Worm (Caenorhabditis elegans) whole organism, L1 larva: ENCODE measurements around the gene R05D8.7.
A peak's percentile ranks its signal among the peaks of the same experiment; 100 is the strongest.

ENCODE experiments used
- C16A3.4 ChIP-seq: fragments of 150-350 bp; optimal IDR thresholded peaks from 2 replicates; lab custom pipeline; 2014; ENCODE audit warnings: missing biosample characterization, missing genetic modification characterization
- C34B4.2 ChIP-seq: sonication (generic microtip); optimal IDR thresholded peaks from 2 replicates; lab custom pipeline; 2017; ENCODE audit warnings: mild to moderate bottlenecking, missing genetic modification characterization, missing compliant biosample characterization
- F16B12.6 ChIP-seq: fragments of 150-350 bp; optimal IDR thresholded peaks from 2 replicates; lab custom pipeline; 2014; ENCODE audit warnings: missing biosample characterization, missing genetic modification characterization
- alr-1 ChIP-seq: fragments of 200-800 bp; sonication (Bioruptor generic); optimal IDR thresholded peaks from 2 replicates; lab custom pipeline; 2018; ENCODE audit warnings: borderline replicate concordance, mild to moderate bottlenecking, missing genetic modification characterization, missing compliant biosample characterization
- ama-1 ChIP-seq: fragments of 150-350 bp; optimal IDR thresholded peaks from 2 replicates; lab custom pipeline; 2014
- blmp-1 ChIP-seq: fragments of 150-350 bp; optimal IDR thresholded peaks from 2 replicates; lab custom pipeline; 2014; ENCODE audit warnings: missing biosample characterization, missing genetic modification characterization
- ceh-82 ChIP-seq, 3 experiments: fragments of 150-350 bp in 1 of 3; sonication (generic microtip) in 2 of 3; optimal IDR thresholded peaks; 2 replicates each; lab custom pipeline; 2014 to 2017; ENCODE audit warnings: missing biosample characterization in 3 of 3, missing genetic modification characterization in 3 of 3
- efl-1 ChIP-seq, 4 experiments: fragments of 150-350 bp; optimal IDR thresholded peaks in 3 of 4; peaks in 1 of 4; 1 replicate in 1 of 4; 2 replicates in 3 of 4; lab custom pipeline; 2014; ENCODE audit warnings: missing biosample characterization in 2 of 4, missing genetic modification characterization in 2 of 4, missing genetic modification reagents in 2 of 4
- efl-3 ChIP-seq: fragments of 200-800 bp; sonication (Bioruptor generic); optimal IDR thresholded peaks from 2 replicates; lab custom pipeline; 2018; ENCODE audit warnings: mild to moderate bottlenecking, missing genetic modification characterization, missing compliant biosample characterization
- hlh-17 ChIP-seq: fragments of 200-800 bp; sonication (Bioruptor generic); optimal IDR thresholded peaks from 2 replicates; lab custom pipeline; 2018; ENCODE audit warnings: missing genetic modification characterization, mild to moderate bottlenecking, missing compliant biosample characterization, moderate library complexity, borderline replicate concordance
- irx-1 ChIP-seq: sonication (generic microtip); optimal IDR thresholded peaks from 2 replicates; lab custom pipeline; 2016; ENCODE audit warnings: missing genetic modification characterization, missing compliant biosample characterization
- isw-1 ChIP-seq: fragments of 200-800 bp; sonication (Bioruptor generic); IDR thresholded peaks from 2 replicates; pipeline ENCODE4 v1.3.6; 2022; ENCODE audit warnings: missing genetic modification characterization, missing compliant biosample characterization
- jun-1 ChIP-seq: fragments of 150-350 bp; optimal IDR thresholded peaks from 2 replicates; lab custom pipeline; 2014; ENCODE audit warnings: missing biosample characterization, missing genetic modification reagents, missing genetic modification characterization
- lin-13 ChIP-seq: fragments of 150-350 bp; optimal IDR thresholded peaks from 2 replicates; lab custom pipeline; 2014; ENCODE audit warnings: missing biosample characterization, missing genetic modification reagents, missing genetic modification characterization
- lin-15B ChIP-seq: fragments of 150-350 bp; sonication (generic microtip); optimal IDR thresholded peaks from 3 replicates; lab custom pipeline; 2014; ENCODE audit warnings: missing biosample characterization, missing genetic modification characterization
- lin-35 ChIP-seq, 2 experiments: fragments of 150-350 bp; optimal IDR thresholded peaks; 2 replicates each; lab custom pipeline; 2014; ENCODE audit warnings: missing biosample characterization in 2 of 2, missing genetic modification characterization in 2 of 2, missing genetic modification reagents in 2 of 2
- lin-39 ChIP-seq: fragments of 150-350 bp; optimal IDR thresholded peaks from 2 replicates; lab custom pipeline; 2014; ENCODE audit warnings: missing biosample characterization, missing genetic modification reagents, missing genetic modification characterization
- lsy-2 ChIP-seq, 2 experiments: fragments of 150-350 bp; optimal IDR thresholded peaks; 2 replicates each; lab custom pipeline; 2014; ENCODE audit warnings: missing biosample characterization in 2 of 2, missing genetic modification characterization in 2 of 2
- mef-2 ChIP-seq: fragments of 150-350 bp; optimal IDR thresholded peaks from 2 replicates; lab custom pipeline; 2014; ENCODE audit warnings: missing biosample characterization, missing genetic modification characterization
- nhr-11 ChIP-seq: fragments of 150-350 bp; optimal IDR thresholded peaks from 2 replicates; lab custom pipeline; 2014; ENCODE audit warnings: missing biosample characterization, missing genetic modification characterization
- nhr-47 ChIP-seq: sonication (generic microtip); optimal IDR thresholded peaks from 2 replicates; lab custom pipeline; 2016; ENCODE audit warnings: mild to moderate bottlenecking, missing genetic modification characterization, moderate library complexity, missing compliant biosample characterization
- pag-3 ChIP-seq: sonication (generic microtip); optimal IDR thresholded peaks from 2 replicates; lab custom pipeline; 2017; ENCODE audit warnings: missing genetic modification characterization, mild to moderate bottlenecking, missing compliant biosample characterization, antibody characterized with exemption, borderline replicate concordance; ENCODE audit not compliant: insufficient read depth
- skn-1 ChIP-seq: fragments of 150-350 bp; optimal IDR thresholded peaks from 2 replicates; lab custom pipeline; 2014; ENCODE audit warnings: missing biosample characterization, missing genetic modification characterization
- snpc-4 ChIP-seq: fragments of 150-350 bp; optimal IDR thresholded peaks from 2 replicates; lab custom pipeline; 2014; ENCODE audit warnings: missing biosample characterization, missing genetic modification characterization
- sptf-1 ChIP-seq: fragments of 150-350 bp; optimal IDR thresholded peaks from 2 replicates; lab custom pipeline; 2014; ENCODE audit warnings: missing biosample characterization, missing genetic modification characterization
- sup-37 ChIP-seq: fragments of 200-800 bp; sonication (Bioruptor generic); optimal IDR thresholded peaks from 2 replicates; lab custom pipeline; 2018; ENCODE audit warnings: mild to moderate bottlenecking, missing genetic modification characterization, missing compliant biosample characterization
- unc-86 ChIP-seq: sonication (generic microtip); optimal IDR thresholded peaks from 2 replicates; lab custom pipeline; 2016; ENCODE audit warnings: missing genetic modification characterization, missing compliant biosample characterization
- zip-4 ChIP-seq: fragments of 200-800 bp; sonication (Bioruptor generic); optimal IDR thresholded peaks from 2 replicates; lab custom pipeline; 2018; ENCODE audit warnings: mild to moderate bottlenecking, missing genetic modification characterization, moderate library complexity, missing compliant biosample characterization
- ztf-11 ChIP-seq, 2 experiments: sonication (generic microtip); optimal IDR thresholded peaks; 2 replicates each; lab custom pipeline; 2016 to 2017; ENCODE audit warnings: missing genetic modification characterization in 2 of 2, missing biosample characterization in 1 of 2, missing compliant biosample characterization in 1 of 2

R05D8.7 gene

DNA sequence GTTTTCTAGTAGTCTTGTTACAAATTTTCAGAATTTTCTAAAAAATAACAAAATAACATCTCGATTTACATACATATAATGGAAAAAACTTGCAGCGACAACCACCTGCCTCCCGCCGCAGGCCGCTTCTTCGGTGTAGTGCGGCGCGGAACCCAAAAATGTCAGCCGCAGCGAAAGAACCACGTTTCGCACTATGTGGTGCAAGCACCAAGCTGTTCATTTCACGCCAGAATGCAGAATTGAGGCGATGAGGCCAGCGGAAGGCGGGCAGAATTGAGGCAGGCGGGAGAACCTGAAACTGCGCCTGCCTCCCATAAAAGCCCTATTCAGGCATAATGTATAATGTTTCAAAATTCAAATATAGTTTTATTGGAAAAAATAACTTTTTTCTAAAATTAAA, 1.5 kb downstream of the R05D8.7 start:
- no peak for TF ChIP-seq pag-3 (tag; lab: Kevin White, UChicago)
- TF ChIP-seq sup-37, result no peak
- TF ChIP-seq zip-4 (GFP tag; lab: Kevin White, UChicago), result no peak
- TF ChIP-seq ceh-82 (tag; optimal IDR thresholded peaks at IDR 0.05; lab: Kevin White, UChicago), result no peak
- no peak for TF ChIP-seq lsy-2 (tag; optimal IDR thresholded peaks at IDR 0.05; lab: Kevin White, UChicago)

DNA sequence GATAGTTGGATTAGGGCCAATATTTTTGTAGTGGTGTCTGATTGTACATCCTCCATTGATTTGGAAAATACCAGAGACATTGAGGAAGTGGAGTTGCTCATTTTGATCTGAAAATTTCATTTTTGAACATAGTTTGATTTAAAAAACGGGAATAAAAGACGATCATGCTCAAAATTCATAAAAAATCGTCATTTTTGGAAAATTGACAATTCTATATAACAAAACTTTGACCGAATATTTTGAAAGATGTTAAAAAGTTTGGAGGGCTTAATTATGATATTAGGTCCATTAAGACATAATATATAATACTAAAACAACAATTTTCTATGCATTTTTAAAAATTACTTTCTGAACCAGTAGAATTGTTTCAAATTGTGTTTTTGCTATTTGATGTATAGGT, 3.6 kb downstream of the R05D8.7 start, which contains the start of gene srg-58:
Gene srg-58, minus strand, starts transcription at position 101 of the 400 bp plus-strand sequence.
- TF ChIP-seq unc-86 (tag; lab: Kevin White, UChicago), result no peak
- TF ChIP-seq skn-1 (tag; lab: Kevin White, UChicago), result no peak
- no peak for TF ChIP-seq F16B12.6
- TF ChIP-seq efl-3 (GFP tag; lab: Kevin White, UChicago), result no peak
- no peak for TF ChIP-seq blmp-1 (tag; lab: Kevin White, UChicago)
- no peak for TF ChIP-seq mef-2
- TF ChIP-seq jun-1 (tag; lab: Kevin White, UChicago), result no peak
- no peak for TF ChIP-seq ama-1 (lab: Kevin White, UChicago)
- no peak for TF ChIP-seq ztf-11 (tag; optimal IDR thresholded peaks at IDR 0.05; lab: Kevin White, UChicago)
- no peak for TF ChIP-seq sptf-1 (tag; lab: Kevin White, UChicago)
- TF ChIP-seq C34B4.2 (tag; lab: Kevin White, UChicago), result no peak
- no peak for TF ChIP-seq lin-35 (GFP tag; optimal IDR thresholded peaks at IDR 0.05; lab: Kevin White, UChicago)
- no peak for TF ChIP-seq alr-1 (tag; lab: Kevin White, UChicago)

DNA sequence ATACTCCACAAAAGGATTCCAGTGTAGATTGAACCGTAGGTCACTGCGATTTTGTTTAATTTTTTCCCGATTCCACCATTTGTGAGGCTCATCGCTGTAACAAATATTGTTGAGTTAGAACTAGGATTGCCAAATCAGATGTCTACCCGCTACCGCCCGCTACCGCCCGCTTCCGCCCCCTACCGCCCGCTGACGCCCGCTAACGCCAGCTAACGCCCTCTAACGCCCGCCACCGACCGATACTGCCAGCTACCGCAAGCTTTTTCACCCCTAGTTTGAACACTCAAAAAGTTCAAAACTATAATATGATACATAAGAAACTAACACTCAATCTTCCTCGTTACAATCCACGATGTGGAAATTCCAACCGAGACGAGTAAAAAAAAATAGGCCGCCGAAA, 4.6 kb downstream of the R05D8.7 start:
- no peak for TF ChIP-seq isw-1 (GFP tag; lab: Robert Waterston, UW)
- no peak for TF ChIP-seq lin-15B (tag; lab: Kevin White, UChicago)
- no peak for TF ChIP-seq lin-13 (GFP tag; lab: Kevin White, UChicago)

DNA sequence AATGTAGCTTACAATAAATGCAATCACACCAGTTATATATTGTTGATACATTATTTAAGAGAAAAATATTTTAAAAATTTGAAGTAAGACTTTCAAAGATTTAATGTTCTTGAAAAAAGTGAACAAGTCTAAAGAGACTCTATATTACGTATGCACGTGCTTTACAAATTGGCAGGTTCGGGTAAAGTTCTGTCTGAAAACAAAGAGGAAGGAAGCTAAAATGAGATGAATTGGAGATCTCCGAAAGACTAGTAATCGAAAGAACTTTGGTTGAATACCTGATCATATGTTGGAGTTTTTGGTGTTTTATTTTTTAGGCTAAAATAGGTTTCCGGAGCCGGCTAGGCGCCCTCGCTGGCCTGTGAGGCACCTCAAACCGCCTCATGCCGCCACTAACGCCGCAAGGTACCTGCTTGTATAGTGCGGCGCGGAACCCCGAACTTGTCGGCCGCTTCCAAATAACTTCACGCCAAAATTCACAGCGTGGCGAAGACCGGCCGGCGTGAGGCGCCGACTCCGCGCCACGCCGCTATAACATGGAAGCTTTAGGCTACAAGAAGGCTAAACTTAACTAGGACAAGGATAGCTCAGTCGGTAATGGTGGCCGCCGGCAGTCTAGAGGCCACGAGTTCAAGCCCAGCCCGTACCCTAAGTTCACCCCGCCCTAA, 5.6 kb downstream of the R05D8.7 start, which contains the start of gene srx-28:
Gene srx-28, minus strand, starts transcription at position 51 of the 668 bp plus-strand sequence.
- TF ChIP-seq sup-37 (no peak), snpc-4 (tag; lab: Kevin White, UChicago) (peak; percentile 8)

DNA sequence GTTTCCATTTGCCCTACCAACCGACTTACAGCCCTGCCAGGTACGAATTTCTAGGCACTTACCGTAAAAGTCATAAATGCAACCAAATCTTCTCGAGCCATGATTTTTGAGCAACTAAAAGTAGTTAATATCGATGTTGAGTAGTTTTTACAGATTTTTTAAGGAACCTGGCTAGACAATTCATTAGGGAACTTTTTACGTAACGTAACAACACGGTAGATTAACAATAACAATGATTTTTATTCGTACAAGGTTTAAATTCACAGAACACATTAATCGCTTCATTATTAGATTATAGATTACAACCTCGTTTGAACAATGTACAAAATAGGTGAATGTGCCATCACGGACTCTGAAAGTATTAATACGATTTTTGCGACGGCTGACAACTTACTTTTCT, 10.0 kb downstream of the R05D8.7 start, which contains the start of gene srx-26:
Gene srx-26, minus strand, starts transcription at position 101 of the 400 bp plus-strand sequence.
- no peak for TF ChIP-seq lin-35 (GFP tag; optimal IDR thresholded peaks at IDR 0.05; lab: Kevin White, UChicago)
- no peak for TF ChIP-seq nhr-47 (tag; lab: Kevin White, UChicago)
- no peak for TF ChIP-seq nhr-11
- TF ChIP-seq C16A3.4, result no peak

DNA sequence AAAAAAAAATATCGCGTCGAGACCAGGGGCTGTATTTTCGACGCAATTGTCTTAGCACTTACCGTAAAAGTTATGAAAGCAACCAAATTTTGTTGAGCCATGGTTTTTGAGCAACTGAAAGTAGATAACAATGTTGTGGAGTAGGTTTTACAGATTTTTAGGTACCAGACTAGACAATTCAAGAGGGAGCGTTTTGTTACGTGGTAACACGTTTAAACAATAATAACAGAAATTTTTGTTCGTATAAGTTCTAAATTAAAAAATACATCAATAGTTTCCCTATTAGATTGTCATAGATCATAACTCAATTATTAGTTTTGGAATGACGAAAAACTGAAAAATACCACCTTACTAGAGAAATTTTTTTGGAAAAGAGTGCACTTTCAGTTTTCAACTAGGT, 13.0 kb downstream of the R05D8.7 start, which contains the start of gene srx-24:
Gene srx-24, minus strand, starts transcription at position 101 of the 400 bp plus-strand sequence.
- TF ChIP-seq irx-1 (tag; lab: Kevin White, UChicago) (no peak), lin-39 (tag; lab: Kevin White, UChicago) (no peak), efl-1 (optimal IDR thresholded peaks at IDR 0.05; lab: Kevin White, UChicago) (no peak), efl-1 (GFP tag; optimal IDR thresholded peaks at IDR 0.05 in 1 of 2; lab: Kevin White, UChicago) (peak in 1 of 2 experiments; percentile 7)
- TF ChIP-seq, all 84 proteins: peak for 1

DNA sequence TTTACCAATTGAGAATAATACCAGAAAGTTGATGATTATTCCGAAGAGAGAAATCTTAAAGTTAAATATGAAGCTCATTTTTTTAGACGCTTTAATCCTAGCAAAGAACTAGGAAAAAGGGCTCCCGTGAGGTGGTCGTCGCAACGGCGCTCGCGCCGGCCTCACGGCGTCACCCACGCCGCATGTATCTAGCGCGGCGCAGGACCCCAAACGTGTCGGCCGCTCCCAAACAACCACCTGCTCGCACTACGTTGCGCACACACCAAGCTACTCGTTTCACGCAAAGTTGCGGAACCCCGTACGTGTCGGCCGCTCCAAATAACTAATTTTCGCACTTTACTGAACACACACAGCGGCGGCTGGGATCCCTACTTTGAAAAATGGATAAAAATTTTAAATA, 16.6 kb downstream of the R05D8.7 start:
- TF ChIP-seq hlh-17, result no peak
